Fruit fly (Drosophila melanogaster): ENCODE data around the gene Snoo.

Snoo gene

dm6 chr2L:7925389-7925788, 58.6 kb downstream of the Snoo start (continued):
- TF ChIP-seq hb (GFP tag; IDR thresholded peaks at IDR 0.05; ENCODE audit: partially characterized antibody) (no peak), CG17186 (GFP tag; optimal IDR thresholded peaks at IDR 0.05) (peak; percentile 26), CG4617 (GFP tag; optimal IDR thresholded peaks at IDR 0.05; ENCODE audit: borderline replicate concordance) (peak; percentile 33), nmo (GFP tag; optimal IDR thresholded peaks at IDR 0.05) (peak; percentile 90), CG15073 (GFP tag; optimal IDR thresholded peaks at IDR 0.05) (peak; percentile 28), nom (GFP tag; optimal IDR thresholded peaks at IDR 0.05) (peak; percentile 87), amos (GFP tag; IDR thresholded peaks at IDR 0.05; ENCODE audit: partially characterized antibody) (no peak), gro (GFP tag; optimal IDR thresholded peaks at IDR 0.05) (peak; percentile 86), CG30431 (GFP tag; optimal IDR thresholded peaks at IDR 0.05) (peak; percentile 62), CG8924 (tag; optimal IDR thresholded peaks at IDR 0.05) (peak; percentile 89), Elba2 (GFP tag; optimal IDR thresholded peaks at IDR 0.05) (no peak), Gug (GFP tag; IDR thresholded peaks at IDR 0.05) (peak; percentile 82), Mes4 (GFP tag; optimal IDR thresholded peaks at IDR 0.05) (peak; percentile 73), CoRest (tag; optimal IDR thresholded peaks at IDR 0.05) (peak; percentile 86), Myb (GFP tag; optimal IDR thresholded peaks at IDR 0.05) (peak; percentile 59), CG9876 (GFP tag; optimal IDR thresholded peaks at IDR 0.05) (peak; percentile 77), CG18011 (GFP tag; optimal IDR thresholded peaks at IDR 0.05) (peak; percentile 57), trh (GFP tag; optimal IDR thresholded peaks at IDR 0.05) (peak; percentile 52), da (GFP tag; optimal IDR thresholded peaks at IDR 0.05) (peak; percentile 31), CG1233 (GFP tag; optimal IDR thresholded peaks at IDR 0.05) (peak; percentile 83), otp (GFP tag; IDR thresholded peaks at IDR 0.05) (peak; percentile 82), Dip2 (GFP tag; IDR thresholded peaks at IDR 0.05) (peak; percentile 54; the same call in 1 of the 2 replicates), Aef1 (GFP tag; IDR thresholded peaks at IDR 0.05) (peak; percentile 90), CG8359 (GFP tag; optimal IDR thresholded peaks at IDR 0.05; ENCODE audit: borderline replicate concordance) (peak; percentile 66), CG6689 (GFP tag; IDR thresholded peaks at IDR 0.05) (peak; percentile 91), br (optimal IDR thresholded peaks at IDR 0.05) (no peak), CG4730 (GFP tag; IDR thresholded peaks at IDR 0.05) (peak; percentile 85), Opbp (GFP tag; IDR thresholded peaks at IDR 0.05; ENCODE audit: partially characterized antibody) (no peak), CG2889 (GFP tag; IDR thresholded peaks at IDR 0.05) (peak; percentile 76), Bteb2 (GFP tag; optimal IDR thresholded peaks at IDR 0.05) (peak; percentile 78), HLHmδ (GFP tag; optimal IDR thresholded peaks at IDR 0.05) (no peak), CG10654 (GFP tag; optimal IDR thresholded peaks at IDR 0.05) (peak; percentile 84), fd96Cb (tag; optimal IDR thresholded peaks at IDR 0.05) (peak; percentile 89), yki (optimal IDR thresholded peaks at IDR 0.05) (no peak), CG2199 (GFP tag; IDR thresholded peaks at IDR 0.05) (0 out of 3 replicates have a peak, but pooled peaks have one; percentile 39), CG9932 (GFP tag; IDR thresholded peaks at IDR 0.05) (peak; percentile 72), tx (GFP tag; optimal IDR thresholded peaks at IDR 0.05) (peak; percentile 79), sc (optimal IDR thresholded peaks at IDR 0.05) (no peak), sc (GFP tag; optimal IDR thresholded peaks at IDR 0.05) (peak; percentile 70), pros (GFP tag; optimal IDR thresholded peaks at IDR 0.05) (peak; percentile 25), sim (GFP tag; IDR thresholded peaks at IDR 0.05) (peak; percentile 61; the same call in 1 of the 2 replicates), Optix (GFP tag; IDR thresholded peaks at IDR 0.05) (peak; percentile 80; the same call in 2 of the 3 replicates), Ets65A (GFP tag) (peak; percentile 95), Dip3 (GFP tag; optimal IDR thresholded peaks at IDR 0.05) (peak; percentile 75), CG16813 (GFP tag; IDR thresholded peaks at IDR 0.05; ENCODE audit: partially characterized antibody) (no peak), CG13123 (GFP tag; optimal IDR thresholded peaks at IDR 0.05) (peak; percentile 13), pnt (GFP tag; optimal IDR thresholded peaks at IDR 0.05) (peak; percentile 85), peb (GFP tag; IDR thresholded peaks at IDR 0.05) (peak; percentile 86), ac (GFP tag; optimal IDR thresholded peaks at IDR 0.05) (no peak), inv (GFP tag; IDR thresholded peaks at IDR 0.05; ENCODE audit: partially characterized antibody) (no peak), CG1024 (GFP tag; IDR thresholded peaks at IDR 0.05) (peak; percentile 82), ash1 (GFP tag; optimal IDR thresholded peaks at IDR 0.05) (no peak)

Data from whole organism, embryonic.